Worm (Caenorhabditis elegans): ENCODE measurements around the gene T28D9.4.

The T28D9.4 gene

ce11 chrII:6453341-6453806, 23.4 kb upstream of the T28D9.4 start, which contains the start of gene atg-16.2:
TSS of gene atg-16.2 (minus strand) at chrII:6453391.
- TF ChIP-seq tbx-11 (GFP tag; IDR thresholded peaks at IDR 0.05) (no peak), ceh-36 (tag; optimal IDR thresholded peaks at IDR 0.05) (peak; percentile 11)

- no peak for TF ChIP-seq tra-4 (tag; optimal IDR thresholded peaks at IDR 0.05)
- no peak for TF ChIP-seq scrt-1 (GFP tag; IDR thresholded peaks at IDR 0.05)
- TF ChIP-seq hmg-4 (GFP tag; optimal IDR thresholded peaks at IDR 0.05) = no peak
- no peak for TF ChIP-seq ama-1 (optimal IDR thresholded peaks at IDR 0.05)
- TF ChIP-seq tbx-11 (GFP tag; IDR thresholded peaks at IDR 0.05) = no peak
- TF ChIP-seq hnd-1 (tag; optimal IDR thresholded peaks at IDR 0.05) = no peak
- no peak for TF ChIP-seq tbx-37 (GFP tag; conservative IDR thresholded peaks at IDR 0.05)
- TF ChIP-seq ceh-36 (tag; optimal IDR thresholded peaks at IDR 0.05) = no peak
- TF ChIP-seq hmbx-1 (tag; optimal IDR thresholded peaks at IDR 0.05) = no peak
Observed at ce11 chrII:6454671-6455070, 22.1 kb upstream of the T28D9.4 start, which contains the start of gene aptf-1. TSS of gene aptf-1 (plus strand) at chrII:6454971.

- TF ChIP-seq F13C5.2 (tag; optimal IDR thresholded peaks at IDR 0.05) = no peak
- no peak for TF ChIP-seq pes-1 (GFP tag; IDR thresholded peaks at IDR 0.05)
- TF ChIP-seq ets-7 (tag; optimal IDR thresholded peaks at IDR 0.05) = no peak
- TF ChIP-seq tbx-37 (GFP tag; conservative IDR thresholded peaks at IDR 0.05) = no peak
- TF ChIP-seq hmbx-1 (tag; optimal IDR thresholded peaks at IDR 0.05) = no peak
- TF ChIP-seq hmg-4 (GFP tag; optimal IDR thresholded peaks at IDR 0.05) = no peak
- TF ChIP-seq sea-1 (GFP tag; conservative IDR thresholded peaks at IDR 0.05) = no peak
- no peak for TF ChIP-seq tbx-11 (GFP tag; IDR thresholded peaks at IDR 0.05)
- no peak for TF ChIP-seq tra-4 (tag; optimal IDR thresholded peaks at IDR 0.05)
- TF ChIP-seq ceh-36 (tag; optimal IDR thresholded peaks at IDR 0.05) = no peak
- TF ChIP-seq hnd-1 (tag; optimal IDR thresholded peaks at IDR 0.05) = no peak
- no peak for TF ChIP-seq aly-1 (tag; optimal IDR thresholded peaks at IDR 0.05)
- no peak for TF ChIP-seq scrt-1 (GFP tag; IDR thresholded peaks at IDR 0.05)
- TF ChIP-seq ama-1 (optimal IDR thresholded peaks at IDR 0.05) = no peak
- no peak for TF ChIP-seq ceh-13 (GFP tag; optimal IDR thresholded peaks at IDR 0.05)
- TF ChIP-seq flt-1 (GFP tag; IDR thresholded peaks at IDR 0.05) = no peak
- TF ChIP-seq B0310.2 (tag; optimal IDR thresholded peaks at IDR 0.05) = no peak
Observed at ce11 chrII:6469340-6469739, 7.4 kb upstream of the T28D9.4 start.

- TF ChIP-seq ceh-13 (GFP tag; optimal IDR thresholded peaks at IDR 0.05) (no peak), hnd-1 (tag; optimal IDR thresholded peaks at IDR 0.05) (no peak), pes-1 (GFP tag; IDR thresholded peaks at IDR 0.05) (no peak), B0310.2 (tag; optimal IDR thresholded peaks at IDR 0.05) (no peak), tbx-11 (GFP tag; IDR thresholded peaks at IDR 0.05) (no peak), ama-1 (optimal IDR thresholded peaks at IDR 0.05) (no peak), ets-7 (tag; optimal IDR thresholded peaks at IDR 0.05) (no peak), aly-1 (tag; optimal IDR thresholded peaks at IDR 0.05) (no peak), hmbx-1 (tag; optimal IDR thresholded peaks at IDR 0.05) (no peak), sea-1 (GFP tag; conservative IDR thresholded peaks at IDR 0.05) (no peak), tbx-37 (GFP tag; conservative IDR thresholded peaks at IDR 0.05) (no peak)
Observed at ce11 chrII:6470985-6471384, 5.8 kb upstream of the T28D9.4 start, which contains the start of gene dgk-5. TSS of gene dgk-5 (minus strand) at chrII:6471085.

ce11 chrII:6475180-6475737, 1.5 kb upstream of the T28D9.4 start, which contains the start of gene T28D9.16:
TSS of gene T28D9.16 (plus strand) at chrII:6475687.
- TF ChIP-seq flt-1 (GFP tag; IDR thresholded peaks at IDR 0.05) = no peak
- no peak for TF ChIP-seq tbx-11 (GFP tag; IDR thresholded peaks at IDR 0.05)
- no peak for TF ChIP-seq aly-1 (tag; optimal IDR thresholded peaks at IDR 0.05)
- TF ChIP-seq ets-7 (tag; optimal IDR thresholded peaks at IDR 0.05) = no peak
- TF ChIP-seq hnd-1 (tag; optimal IDR thresholded peaks at IDR 0.05) = no peak
- TF ChIP-seq sea-1 (GFP tag; conservative IDR thresholded peaks at IDR 0.05) = no peak
- no peak for TF ChIP-seq B0310.2 (tag; optimal IDR thresholded peaks at IDR 0.05)
- no peak for TF ChIP-seq scrt-1 (GFP tag; IDR thresholded peaks at IDR 0.05)
- no peak for TF ChIP-seq ceh-13 (GFP tag; optimal IDR thresholded peaks at IDR 0.05)
- no peak for TF ChIP-seq ceh-36 (tag; optimal IDR thresholded peaks at IDR 0.05)
- no peak for TF ChIP-seq ama-1 (optimal IDR thresholded peaks at IDR 0.05)
- no peak for TF ChIP-seq F13C5.2 (tag; optimal IDR thresholded peaks at IDR 0.05)

- no peak for TF ChIP-seq tbx-37 (GFP tag; conservative IDR thresholded peaks at IDR 0.05)
Observed at ce11 chrII:6482102-6482501, 5.3 kb downstream of the T28D9.4 start, which contains the start of gene del-10. TSS of gene del-10 (minus strand) at chrII:6482125.

ce11 chrII:6482762-6483161, 6.0 kb downstream of the T28D9.4 start:
- no peak for TF ChIP-seq ceh-36 (tag; optimal IDR thresholded peaks at IDR 0.05)
- no peak for TF ChIP-seq tbx-11 (GFP tag; IDR thresholded peaks at IDR 0.05)
- no peak for TF ChIP-seq aly-1 (tag; optimal IDR thresholded peaks at IDR 0.05)
- no peak for TF ChIP-seq pes-1 (GFP tag; IDR thresholded peaks at IDR 0.05)
- TF ChIP-seq tbx-37 (GFP tag; conservative IDR thresholded peaks at IDR 0.05) = no peak
- TF ChIP-seq ets-7 (tag; optimal IDR thresholded peaks at IDR 0.05) = no peak
- TF ChIP-seq ama-1 (optimal IDR thresholded peaks at IDR 0.05) = no peak
- TF ChIP-seq sea-1 (GFP tag; conservative IDR thresholded peaks at IDR 0.05) = no peak
- TF ChIP-seq hnd-1 (tag; optimal IDR thresholded peaks at IDR 0.05) = no peak
- no peak for TF ChIP-seq F13C5.2 (tag; optimal IDR thresholded peaks at IDR 0.05)
- no peak for TF ChIP-seq hmbx-1 (tag; optimal IDR thresholded peaks at IDR 0.05)
- no peak for TF ChIP-seq scrt-1 (GFP tag; IDR thresholded peaks at IDR 0.05)
- TF ChIP-seq ceh-13 (GFP tag; optimal IDR thresholded peaks at IDR 0.05) = no peak
- TF ChIP-seq tra-4 (tag; optimal IDR thresholded peaks at IDR 0.05) = no peak
- TF ChIP-seq B0310.2 (tag; optimal IDR thresholded peaks at IDR 0.05) = no peak
- no peak for TF ChIP-seq flt-1 (GFP tag; IDR thresholded peaks at IDR 0.05)
- no peak for TF ChIP-seq hmg-4 (GFP tag; optimal IDR thresholded peaks at IDR 0.05)

All from whole organism, early embryonic.